Worm (Caenorhabditis elegans) whole organism, L2 larva: ENCODE results near the gene pmp-4.

Experiments
- Y55F3AM.14 ChIP-seq: fragments of 200-800 bp; sonication (Bioruptor generic); optimal IDR thresholded peaks from 2 replicates; lab custom pipeline; 2018; ENCODE audit warnings: mild to moderate bottlenecking, missing genetic modification characterization, missing compliant biosample characterization
- ZK546.5 ChIP-seq: sonication (generic microtip); optimal IDR thresholded peaks from 2 replicates; lab custom pipeline; 2017; ENCODE audit warnings: missing biosample characterization, missing genetic modification characterization
- blmp-1 ChIP-seq: sonication (generic microtip); optimal IDR thresholded peaks from 2 replicates; lab custom pipeline; 2017; ENCODE audit warnings: missing genetic modification characterization, mild to moderate bottlenecking, missing compliant biosample characterization, antibody characterized with exemption, moderate library complexity; ENCODE audit not compliant: insufficient read depth
- egl-27 ChIP-seq: sonication (generic microtip); optimal IDR thresholded peaks from 3 replicates; lab custom pipeline; 2017; ENCODE audit warnings: missing biosample characterization, missing genetic modification reagents, missing genetic modification characterization
- elt-1 ChIP-seq: fragments of 150-350 bp; optimal IDR thresholded peaks from 2 replicates; lab custom pipeline; 2014; ENCODE audit warnings: missing biosample characterization, missing genetic modification characterization
- lin-39 ChIP-seq: fragments of 150-350 bp; optimal IDR thresholded peaks from 2 replicates; lab custom pipeline; 2014; ENCODE audit warnings: missing biosample characterization, missing genetic modification reagents, missing genetic modification characterization
- lsy-2 ChIP-seq, 2 experiments: fragments of 150-350 bp in 1 of 2; sonication (generic microtip) in 1 of 2; optimal IDR thresholded peaks; 2 replicates each; lab custom pipeline; 2014 to 2017; ENCODE audit warnings: missing biosample characterization in 2 of 2, missing genetic modification characterization in 2 of 2
- nhr-237 ChIP-seq: fragments of 150-350 bp; optimal IDR thresholded peaks from 2 replicates; lab custom pipeline; 2014; ENCODE audit warnings: missing biosample characterization, missing genetic modification characterization
- unc-62 ChIP-seq: fragments of 150-350 bp; optimal IDR thresholded peaks from 2 replicates; lab custom pipeline; 2014; ENCODE audit warnings: missing biosample characterization, missing genetic modification reagents, missing genetic modification characterization

DNA sequence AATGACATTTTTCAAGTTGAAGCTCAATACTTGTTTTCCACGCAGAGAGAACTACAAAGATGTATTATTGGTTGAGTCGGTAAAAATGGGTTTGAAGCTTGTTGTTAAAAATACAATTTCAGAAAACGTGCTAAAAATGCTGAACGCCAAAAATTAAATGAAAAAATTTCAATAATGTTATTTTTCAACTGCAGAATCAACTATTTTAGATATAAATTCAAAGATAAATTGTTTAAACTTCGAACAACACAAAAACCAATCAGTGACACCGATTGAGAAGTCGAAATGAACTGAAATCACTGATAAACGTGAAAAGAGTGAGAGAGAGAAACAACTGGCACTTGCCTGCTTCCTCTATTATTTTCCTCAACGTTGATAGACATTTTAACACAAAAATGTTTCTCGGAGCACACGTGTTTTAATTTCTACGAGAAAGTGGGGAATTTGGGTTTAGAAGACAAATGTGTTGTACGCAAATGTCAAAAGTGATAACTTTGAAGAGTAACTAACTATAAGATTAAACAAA lies 17.9 kb downstream of the pmp-4 start, which contains the start of gene T02D1.8:
- TF ChIP-seq nhr-237 (tag; lab: Kevin White, UChicago) (no peak), egl-27 (tag; lab: Kevin White, UChicago) (no peak), Y55F3AM.14 (GFP tag; lab: Kevin White, UChicago) (no peak), blmp-1 (tag; lab: Kevin White, UChicago) (no peak), lin-39 (tag; lab: Kevin White, UChicago) (no peak), ZK546.5 (tag; lab: Kevin White, UChicago) (no peak), unc-62 (GFP tag; lab: Kevin White, UChicago) (no peak), lsy-2 (tag; optimal IDR thresholded peaks at IDR 0.05; lab: Kevin White, UChicago) (no peak), elt-1 (tag; lab: Kevin White, UChicago) (no peak)
